Worm (Caenorhabditis elegans): ENCODE measurements around the gene Y82E9BR.18.
A peak's percentile ranks its signal among the peaks of the same experiment; 100 is the strongest.

The Y82E9BR.18 gene

DNA sequence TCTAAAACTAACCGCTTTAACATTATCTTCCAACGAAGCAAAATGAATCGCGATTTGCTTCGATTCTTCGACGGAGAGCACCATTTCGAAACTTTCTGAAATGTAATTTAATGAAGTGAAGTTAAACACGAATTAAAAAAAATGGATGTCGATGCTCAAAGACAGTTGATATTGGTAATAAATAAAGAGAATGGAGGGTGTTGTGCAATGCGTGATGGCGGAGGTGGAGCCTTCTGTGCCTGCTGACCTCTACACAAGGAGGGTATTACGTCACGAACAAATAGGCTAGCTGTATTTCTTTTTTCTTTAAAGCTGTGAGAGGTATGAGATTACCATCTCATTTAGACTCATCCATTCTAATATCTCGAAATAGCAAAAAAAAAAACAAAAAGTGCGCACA is 27.6 kb downstream of the Y82E9BR.18 start, which contains the start of gene Y82E9BR.17:
TSS of gene Y82E9BR.17 (minus strand) at position 101 of the 400 bp plus-strand sequence.
- TF ChIP-seq che-1 (tag; optimal IDR thresholded peaks at IDR 0.05): no peak
- no peak for TF ChIP-seq pha-2 (tag; optimal IDR thresholded peaks at IDR 0.05)
- TF ChIP-seq unc-86 (tag; optimal IDR thresholded peaks at IDR 0.05): no peak
- no peak for TF ChIP-seq elt-2 (tag; optimal IDR thresholded peaks at IDR 0.05)
- TF ChIP-seq madf-2 (tag; optimal IDR thresholded peaks at IDR 0.05): no peak
- TF ChIP-seq C38D4.7 (GFP tag; optimal IDR thresholded peaks at IDR 0.05): no peak
- no peak for TF ChIP-seq dve-1 (tag; optimal IDR thresholded peaks at IDR 0.05)
- no peak for TF ChIP-seq F13H6.1 (tag; optimal IDR thresholded peaks at IDR 0.05)
- TF ChIP-seq pax-1 (tag; optimal IDR thresholded peaks at IDR 0.05): no peak

DNA sequence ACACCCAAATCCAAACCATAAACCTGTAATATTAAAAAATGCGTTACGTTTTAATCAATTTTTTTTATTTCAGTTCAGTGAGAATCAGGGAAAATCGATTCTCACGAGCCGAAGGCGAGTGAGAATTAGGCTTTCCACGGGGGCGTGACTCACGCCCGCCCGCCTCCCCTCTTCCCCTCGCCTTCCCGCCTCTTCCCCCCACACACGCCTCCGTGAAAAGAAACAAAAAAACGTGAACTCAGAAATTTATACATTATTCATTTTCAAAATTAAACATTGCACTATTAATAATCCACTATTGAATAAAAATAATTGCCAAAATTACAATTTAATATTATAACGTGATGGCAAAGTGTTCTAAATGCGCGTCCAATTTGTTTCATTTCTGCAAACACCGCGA is 36.6 kb downstream of the Y82E9BR.18 start:
- TF ChIP-seq ztf-16 (tag; optimal IDR thresholded peaks at IDR 0.05) (no peak), hlh-8 (tag; optimal IDR thresholded peaks at IDR 0.05) (no peak), unc-42 (tag; optimal IDR thresholded peaks at IDR 0.05) (no peak), sdc-2 (tag; optimal IDR thresholded peaks at IDR 0.05) (no peak), dmd-4 (tag; optimal IDR thresholded peaks at IDR 0.05; ENCODE audit: borderline replicate concordance) (no peak), sox-4 (tag; optimal IDR thresholded peaks at IDR 0.05) (no peak), npax-4 (tag; optimal IDR thresholded peaks at IDR 0.05) (no peak), F13H6.1 (tag; optimal IDR thresholded peaks at IDR 0.05) (no peak), pat-9 (tag; optimal IDR thresholded peaks at IDR 0.05) (no peak), odd-2 (tag; optimal IDR thresholded peaks at IDR 0.05) (no peak), lim-6 (tag; optimal IDR thresholded peaks at IDR 0.05) (no peak), elt-4 (tag; optimal IDR thresholded peaks at IDR 0.05) (no peak), unc-3 (GFP tag; conservative IDR thresholded peaks at IDR 0.05) (no peak), unc-3 (tag; optimal IDR thresholded peaks at IDR 0.05) (no peak), ceh-2 (tag; optimal IDR thresholded peaks at IDR 0.05) (no peak), nhr-232 (tag; optimal IDR thresholded peaks at IDR 0.05) (no peak), zip-5 (tag; optimal IDR thresholded peaks at IDR 0.05) (no peak), ama-1 (optimal IDR thresholded peaks at IDR 0.05) (no peak), C38D4.7 (GFP tag; optimal IDR thresholded peaks at IDR 0.05) (no peak)

DNA sequence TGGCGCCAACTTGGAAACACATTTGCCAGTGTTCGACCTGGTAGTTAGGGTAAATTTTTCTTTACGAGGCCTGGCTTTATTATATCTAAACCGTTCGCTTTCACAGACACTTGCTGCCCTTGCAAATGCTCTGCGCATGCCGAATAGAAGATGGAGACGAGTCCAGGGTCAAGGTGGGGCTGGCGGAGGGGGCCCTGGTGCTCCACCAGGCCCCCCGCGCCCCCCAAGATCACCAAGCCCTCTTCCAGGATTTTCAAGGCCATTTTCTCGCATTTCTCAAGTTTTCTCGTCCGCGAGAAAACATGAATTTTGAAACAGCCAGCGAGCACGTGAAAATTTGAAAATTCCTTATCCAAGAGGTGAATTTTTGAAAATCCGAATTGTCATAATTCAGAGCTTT is 43.7 kb downstream of the Y82E9BR.18 start:
- peak; percentile 17 for TF ChIP-seq elt-4 (tag; optimal IDR thresholded peaks at IDR 0.05)
- no peak for TF ChIP-seq T23F11.4 (GFP tag; optimal IDR thresholded peaks at IDR 0.05)
- TF ChIP-seq hlh-15 (tag; optimal IDR thresholded peaks at IDR 0.05): no peak
- no peak for TF ChIP-seq ttx-3 (tag; optimal IDR thresholded peaks at IDR 0.05)
- TF ChIP-seq ahr-1 (tag; optimal IDR thresholded peaks at IDR 0.05): no peak
- TF ChIP-seq pros-1 (tag; optimal IDR thresholded peaks at IDR 0.05): no peak

DNA sequence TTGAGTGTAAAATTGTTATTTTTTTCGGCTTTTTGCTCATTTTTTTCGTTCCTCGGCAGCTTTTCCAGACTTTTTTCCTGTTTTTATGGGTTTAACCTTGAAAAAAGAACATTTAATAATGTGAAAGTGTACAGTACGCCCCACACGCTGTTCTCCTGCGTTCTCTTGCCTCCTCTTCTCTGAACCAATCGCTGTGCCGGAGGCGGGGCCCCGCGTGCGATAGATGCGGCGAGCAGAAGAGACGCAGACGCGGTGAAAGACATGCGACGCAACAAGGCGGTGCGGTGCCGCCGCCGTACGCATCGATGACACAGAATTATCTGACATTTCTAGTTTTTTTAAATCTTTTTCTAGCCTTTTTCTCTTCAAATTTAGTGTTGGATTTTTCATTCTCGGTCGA is 46.6 kb downstream of the Y82E9BR.18 start:
- TF ChIP-seq sdc-2 (tag; optimal IDR thresholded peaks at IDR 0.05) (no peak), nfya-1 (tag; optimal IDR thresholded peaks at IDR 0.05) (peak; percentile 99)

DNA sequence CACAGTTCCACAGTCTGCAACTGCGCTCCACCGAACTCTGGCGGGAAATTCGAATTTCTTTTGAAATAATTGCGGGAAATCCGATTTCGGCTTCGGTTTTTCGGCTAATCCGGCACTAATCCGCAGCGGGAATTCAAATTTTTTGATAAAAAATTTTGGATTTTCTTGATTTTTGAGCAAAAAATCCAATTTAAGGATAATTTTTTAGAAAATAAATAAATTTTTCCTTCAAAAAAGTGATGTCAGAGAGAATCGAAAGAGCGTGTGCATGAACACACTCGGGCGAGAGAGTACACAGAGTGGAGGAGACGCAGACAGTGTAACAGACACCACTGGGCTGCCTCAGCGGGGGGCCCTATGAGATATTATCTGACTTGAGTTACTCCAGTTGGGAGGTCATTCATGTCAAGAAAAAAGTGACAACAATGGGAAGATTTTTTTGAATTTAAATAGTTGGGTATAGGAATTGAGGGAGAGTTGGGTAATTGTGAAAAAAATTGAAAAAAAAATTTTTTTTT is 53.3 kb downstream of the Y82E9BR.18 start:
- TF ChIP-seq unc-3 (GFP tag; conservative IDR thresholded peaks at IDR 0.05) (no peak), unc-3 (tag; optimal IDR thresholded peaks at IDR 0.05) (no peak), unc-55 (GFP tag; optimal IDR thresholded peaks at IDR 0.05) (no peak), ztf-16 (tag; optimal IDR thresholded peaks at IDR 0.05) (no peak), ttx-3 (tag; optimal IDR thresholded peaks at IDR 0.05) (no peak), K02D7.2 (tag; optimal IDR thresholded peaks at IDR 0.05) (no peak), pros-1 (tag; optimal IDR thresholded peaks at IDR 0.05) (no peak), ceh-2 (tag; optimal IDR thresholded peaks at IDR 0.05) (no peak), pha-2 (tag; optimal IDR thresholded peaks at IDR 0.05) (no peak), unc-42 (tag; optimal IDR thresholded peaks at IDR 0.05) (no peak), fax-1 (tag; optimal IDR thresholded peaks at IDR 0.05) (no peak), fkh-10 (GFP tag; optimal IDR thresholded peaks at IDR 0.05) (no peak), ref-2 (tag; optimal IDR thresholded peaks at IDR 0.05) (peak; percentile 54), nfya-1 (tag; optimal IDR thresholded peaks at IDR 0.05) (peak; percentile 18)

Data from whole organism, late embryonic.